Worm (Caenorhabditis elegans) whole organism, young adult: ENCODE results near the gene cng-3.

Experiments
- B0019.2 ChIP-seq: fragments of 200-800 bp; sonication (Bioruptor generic); conservative IDR thresholded peaks from 2 replicates; pipeline ENCODE4 v1.3.6; 2022; ENCODE audit warnings: missing genetic modification reagents, missing genetic modification characterization, missing compliant biosample characterization
- B0035.1 ChIP-seq: sonication (generic microtip); optimal IDR thresholded peaks from 2 replicates; lab custom pipeline; 2016; ENCODE audit warnings: missing genetic modification characterization, mild to moderate bottlenecking, missing compliant biosample characterization, missing genotype, missing genetic modification reagents
- F33H1.4 ChIP-seq: fragments of 200-800 bp; sonication (Bioruptor generic); IDR thresholded peaks from 2 replicates; pipeline ENCODE4 v1.3.6; 2022; ENCODE audit warnings: missing genetic modification reagents, missing genetic modification characterization, missing compliant biosample characterization
- F52B5.7 ChIP-seq: sonication (generic microtip); optimal IDR thresholded peaks from 2 replicates; lab custom pipeline; 2016; ENCODE audit warnings: mild to moderate bottlenecking, missing genetic modification characterization, missing compliant biosample characterization
- F57A8.1 ChIP-seq: fragments of 200-800 bp; sonication (Bioruptor generic); optimal IDR thresholded peaks from 2 replicates; lab custom pipeline; 2018; ENCODE audit warnings: mild to moderate bottlenecking, missing genetic modification characterization, moderate library complexity, missing compliant biosample characterization
- F57C9.4 ChIP-seq: sonication (generic microtip); optimal IDR thresholded peaks from 2 replicates; lab custom pipeline; 2017; ENCODE audit warnings: mild to moderate bottlenecking, missing genetic modification characterization, missing compliant biosample characterization
- T26A5.8 ChIP-seq: sonication (generic microtip); optimal IDR thresholded peaks from 2 replicates; lab custom pipeline; 2016; ENCODE audit warnings: missing genetic modification characterization, missing compliant biosample characterization
- Y56A3A.18 ChIP-seq: fragments of 200-800 bp; sonication (Bioruptor generic); IDR thresholded peaks from 2 replicates; pipeline ENCODE4 v1.3.6; 2022; ENCODE audit warnings: missing genetic modification reagents, missing genetic modification characterization, missing compliant biosample characterization
- ZK185.1 ChIP-seq: sonication (generic microtip); optimal IDR thresholded peaks from 2 replicates; lab custom pipeline; 2016; ENCODE audit warnings: mild to moderate bottlenecking, missing genetic modification characterization, missing compliant biosample characterization; ENCODE audit not compliant: poor library complexity, severe bottlenecking
- aptf-2 ChIP-seq: fragments of 200-800 bp; sonication (Bioruptor generic); conservative IDR thresholded peaks from 2 replicates; pipeline ENCODE4 v1.3.6; 2022; ENCODE audit warnings: missing genetic modification reagents, missing genetic modification characterization, missing compliant biosample characterization
- attf-3 ChIP-seq: fragments of 200-800 bp; sonication (Bioruptor generic); conservative IDR thresholded peaks from 2 replicates; pipeline ENCODE4 v1.3.6; 2022; ENCODE audit warnings: missing genetic modification reagents, missing genetic modification characterization, missing compliant biosample characterization
- attf-6 ChIP-seq: fragments of 200-800 bp; sonication (Bioruptor generic); IDR thresholded peaks from 2 replicates; pipeline ENCODE4 v1.3.6; 2022; ENCODE audit warnings: missing genetic modification reagents, missing genetic modification characterization, missing compliant biosample characterization
- bed-1 ChIP-seq: fragments of 200-800 bp; sonication (Bioruptor generic); IDR thresholded peaks from 2 replicates; pipeline ENCODE4 v1.3.6; 2022; ENCODE audit warnings: missing genetic modification reagents, missing genetic modification characterization, missing compliant biosample characterization
- cebp-1 ChIP-seq, 2 experiments: fragments of 200-800 bp in 1 of 2; sonication (Bioruptor generic) in 1 of 2; sonication (generic microtip) in 1 of 2; IDR thresholded peaks in 1 of 2; optimal IDR thresholded peaks in 1 of 2; 2 replicates each; pipeline versions ENCODE4 v1.3.6 to Lab custom; 2017 to 2022; ENCODE audit warnings: missing compliant biosample characterization in 2 of 2, missing genetic modification characterization in 2 of 2, mild to moderate bottlenecking in 1 of 2, missing genetic modification reagents in 1 of 2, moderate library complexity in 1 of 2
- ceh-100 ChIP-seq: fragments of 200-800 bp; sonication (Bioruptor generic); IDR thresholded peaks from 2 replicates; pipeline ENCODE4 v1.3.6; 2022; ENCODE audit warnings: missing genetic modification reagents, missing genetic modification characterization, missing compliant biosample characterization
- ceh-27 ChIP-seq: fragments of 200-800 bp; sonication (Bioruptor generic); optimal IDR thresholded peaks from 2 replicates; lab custom pipeline; 2018; ENCODE audit warnings: mild to moderate bottlenecking, missing genetic modification characterization, moderate library complexity, missing compliant biosample characterization
- ceh-40 ChIP-seq: fragments of 200-800 bp; sonication (Bioruptor generic); IDR thresholded peaks from 2 replicates; pipeline ENCODE4 v1.3.6; 2022; ENCODE audit warnings: missing genetic modification characterization, missing compliant biosample characterization
- dpff-1 ChIP-seq: sonication (generic microtip); optimal IDR thresholded peaks from 2 replicates; lab custom pipeline; 2017; ENCODE audit warnings: mild to moderate bottlenecking, missing genetic modification characterization, missing compliant biosample characterization
- ekl-4 ChIP-seq: fragments of 200-800 bp; sonication (Bioruptor generic); IDR thresholded peaks from 2 replicates; pipeline ENCODE4 v1.3.6; 2022; ENCODE audit warnings: missing genetic modification reagents, missing genetic modification characterization, missing compliant biosample characterization
- ets-4 ChIP-seq: fragments of 200-800 bp; sonication (Bioruptor generic); optimal IDR thresholded peaks from 2 replicates; lab custom pipeline; 2018; ENCODE audit warnings: mild to moderate bottlenecking, missing genetic modification characterization, missing compliant biosample characterization
- gei-17 ChIP-seq: fragments of 200-800 bp; sonication (Bioruptor generic); optimal IDR thresholded peaks from 2 replicates; lab custom pipeline; 2018; ENCODE audit warnings: mild to moderate bottlenecking, missing genetic modification characterization, missing compliant biosample characterization
- lin-54 ChIP-seq: fragments of 200-800 bp; sonication (Bioruptor generic); optimal IDR thresholded peaks from 2 replicates; lab custom pipeline; 2018; ENCODE audit warnings: mild to moderate bottlenecking, missing genetic modification characterization, missing compliant biosample characterization
- lir-1 ChIP-seq: fragments of 200-800 bp; sonication (Bioruptor generic); conservative IDR thresholded peaks from 2 replicates; pipeline ENCODE4 v1.3.6; 2022; ENCODE audit warnings: missing genetic modification reagents, missing genetic modification characterization, missing compliant biosample characterization
- lsl-1 ChIP-seq: fragments of 200-800 bp; sonication (Bioruptor generic); optimal IDR thresholded peaks from 2 replicates; lab custom pipeline; 2018; ENCODE audit warnings: mild to moderate bottlenecking, missing genetic modification characterization, moderate library complexity, missing compliant biosample characterization
- mcd-1 ChIP-seq: fragments of 200-800 bp; sonication (Bioruptor generic); IDR thresholded peaks from 2 replicates; pipeline ENCODE4 v1.3.6; 2022; ENCODE audit warnings: missing genetic modification reagents, missing genetic modification characterization, missing compliant biosample characterization
- nfya-1 ChIP-seq: sonication (generic microtip); optimal IDR thresholded peaks from 2 replicates; lab custom pipeline; 2017; ENCODE audit warnings: antibody characterized with exemption, missing compliant biosample characterization, missing genetic modification characterization, borderline replicate concordance; ENCODE audit not compliant: insufficient read depth
- nfyb-1 ChIP-seq: fragments of 200-800 bp; sonication (Bioruptor generic); IDR thresholded peaks from 2 replicates; pipeline ENCODE4 v1.3.6; 2022; ENCODE audit warnings: missing genetic modification reagents, missing genetic modification characterization, missing compliant biosample characterization
- nhr-80 ChIP-seq: sonication (generic microtip); optimal IDR thresholded peaks from 2 replicates; lab custom pipeline; 2016; ENCODE audit warnings: missing genetic modification characterization, missing compliant biosample characterization
- rec-8 ChIP-seq, 2 experiments: sonication (generic microtip); optimal IDR thresholded peaks; 2 replicates each; lab custom pipeline; 2016; ENCODE audit warnings: mild to moderate bottlenecking in 2 of 2, missing genetic modification characterization in 2 of 2, missing genetic modification reagents in 2 of 2, missing genotype in 2 of 2, missing biosample characterization in 1 of 2, missing compliant biosample characterization in 1 of 2, moderate library complexity in 1 of 2
- repo-1 ChIP-seq: sonication (generic microtip); optimal IDR thresholded peaks from 2 replicates; lab custom pipeline; 2017; ENCODE audit warnings: mild to moderate bottlenecking, missing genetic modification characterization, missing compliant biosample characterization
- sdz-38 ChIP-seq: sonication (generic microtip); optimal IDR thresholded peaks from 2 replicates; lab custom pipeline; 2016; ENCODE audit warnings: missing genotype, missing genetic modification characterization, missing compliant biosample characterization
- snpc-4 ChIP-seq, 5 experiments: fragments of 150-350 bp in 1 of 5; sonication (generic microtip) in 4 of 5; optimal IDR thresholded peaks; 2 replicates each; lab custom pipeline; 2014 to 2018; ENCODE audit warnings: missing genetic modification characterization in 5 of 5, missing biosample characterization in 3 of 5, antibody characterized with exemption in 2 of 5, mild to moderate bottlenecking in 2 of 5, missing compliant biosample characterization in 2 of 5, missing genotype in 2 of 5, moderate library complexity in 2 of 5, missing genetic modification reagents in 1 of 5
- tbp1 ChIP-seq: fragments of 200-800 bp; sonication (Bioruptor generic); optimal IDR thresholded peaks from 2 replicates; lab custom pipeline; 2018; ENCODE audit warnings: mild to moderate bottlenecking, missing genetic modification characterization, missing compliant biosample characterization
- tlf-1 ChIP-seq: fragments of 200-800 bp; sonication (Bioruptor generic); optimal IDR thresholded peaks from 2 replicates; lab custom pipeline; 2018; ENCODE audit warnings: mild to moderate bottlenecking, missing genetic modification characterization, missing compliant biosample characterization
- unc-62 ChIP-seq: fragments of 150-350 bp; optimal IDR thresholded peaks from 2 replicates; lab custom pipeline; 2014; ENCODE audit warnings: missing biosample characterization, missing genetic modification reagents, missing genetic modification characterization
- zfh-2 ChIP-seq: fragments of 200-800 bp; sonication (Bioruptor generic); conservative IDR thresholded peaks from 2 replicates; pipeline ENCODE4 v1.3.6; 2022; ENCODE audit warnings: missing genetic modification reagents, missing genetic modification characterization, missing compliant biosample characterization
- zim-3 ChIP-seq: sonication (generic microtip); optimal IDR thresholded peaks from 2 replicates; lab custom pipeline; 2017; ENCODE audit warnings: mild to moderate bottlenecking, missing genetic modification characterization, moderate library complexity, missing compliant biosample characterization

cng-3 gene

ce11 chrIV:9510439-9510838 is 29.6 kb upstream of the cng-3 start, which contains the start of gene C33A12.4 (continued):
- no peak for TF ChIP-seq zim-3 (tag; lab: Kevin White, UChicago)
- no peak for TF ChIP-seq lir-1

ce11 chrIV:9508612-9509011 is 27.8 kb upstream of the cng-3 start, which contains the start of gene ethe-1:
ethe-1 (minus strand) TSS chrIV:9508761.
- TF ChIP-seq cebp-1 (GFP tag; IDR thresholded peaks at IDR 0.05; lab: Robert Waterston, UW) = no peak
- TF ChIP-seq cebp-1 (tag; optimal IDR thresholded peaks at IDR 0.05; lab: Kevin White, UChicago) = no peak
- TF ChIP-seq nhr-80 = peak; percentile 18
- no peak for TF ChIP-seq ekl-4 (GFP tag; lab: Robert Waterston, UW)
- TF ChIP-seq repo-1 (tag; lab: Kevin White, UChicago) = no peak
- TF ChIP-seq ets-4 (GFP tag; lab: Kevin White, UChicago) = no peak
- no peak for TF ChIP-seq snpc-4 (GFP tag; optimal IDR thresholded peaks at IDR 0.05; lab: Kevin White, UChicago)
- peak; percentile 9 to 47 (median 38) for TF ChIP-seq snpc-4 (tag; optimal IDR thresholded peaks at IDR 0.05; lab: Kevin White, UChicago)
- TF ChIP-seq, all 124 proteins: peak for 2

ce11 chrIV:9506251-9506650 is 25.4 kb upstream of the cng-3 start, which contains the start of gene ttr-9:
ttr-9 (minus strand) TSS chrIV:9506351.
- no peak for TF ChIP-seq ceh-27 (GFP tag; lab: Kevin White, UChicago)
- TF ChIP-seq attf-6 = no peak
- TF ChIP-seq B0035.1 = no peak
- no peak for TF ChIP-seq B0019.2 (GFP tag; lab: Robert Waterston, UW)
- TF ChIP-seq tbp1 = no peak
- no peak for TF ChIP-seq nfya-1 (tag; lab: Kevin White, UChicago)

ce11 chrIV:9500100-9500499 is 19.3 kb upstream of the cng-3 start, which contains the start of gene ugt-21:
ugt-21 (plus strand) TSS chrIV:9500311.
- TF ChIP-seq mcd-1 (GFP tag; lab: Robert Waterston, UW) (no peak), F52B5.7 (tag; lab: Kevin White, UChicago) (no peak), F33H1.4 (no peak), ZK185.1 (tag; lab: Kevin White, UChicago) (no peak), lin-54 (GFP tag; lab: Kevin White, UChicago) (no peak), F57C9.4 (tag; lab: Kevin White, UChicago) (no peak), rec-8 (tag; optimal IDR thresholded peaks at IDR 0.05; lab: Kevin White, UChicago) (no peak), unc-62 (GFP tag; lab: Kevin White, UChicago) (no peak), bed-1 (no peak), ceh-100 (GFP tag; lab: Robert Waterston, UW) (no peak), B0035.1 (no peak), aptf-2 (no peak), dpff-1 (tag; lab: Kevin White, UChicago) (no peak), attf-3 (GFP tag; lab: Robert Waterston, UW) (no peak), gei-17 (GFP tag; lab: Kevin White, UChicago) (no peak), sdz-38 (tag; lab: Kevin White, UChicago) (no peak)
- TF ChIP-seq, all 124 proteins: peak for 0

- no peak for TF ChIP-seq rec-8 (tag; optimal IDR thresholded peaks at IDR 0.05; lab: Kevin White, UChicago)
- no peak for TF ChIP-seq repo-1 (tag; lab: Kevin White, UChicago)
- no peak for TF ChIP-seq lsl-1 (GFP tag; lab: Kevin White, UChicago)
- no peak for TF ChIP-seq tlf-1 (GFP tag; lab: Kevin White, UChicago)
- TF ChIP-seq T26A5.8 (tag; lab: Kevin White, UChicago) = no peak
- TF ChIP-seq zfh-2 = no peak
- no peak for TF ChIP-seq Y56A3A.18 (GFP tag; lab: Robert Waterston, UW)
- TF ChIP-seq F57A8.1 (GFP tag; lab: Kevin White, UChicago) = no peak
- TF ChIP-seq nfyb-1 (GFP tag; lab: Robert Waterston, UW) = no peak
- no peak for TF ChIP-seq F57C9.4 (tag; lab: Kevin White, UChicago)
- TF ChIP-seq attf-6 = no peak
- TF ChIP-seq nfya-1 (tag; lab: Kevin White, UChicago) = no peak
- TF ChIP-seq ceh-100 (GFP tag; lab: Robert Waterston, UW) = no peak
- no peak for TF ChIP-seq attf-3 (GFP tag; lab: Robert Waterston, UW)
- no peak for TF ChIP-seq ceh-40 (GFP tag; lab: Robert Waterston, UW)
Observed at ce11 chrIV:9499636-9500035, 18.8 kb upstream of the cng-3 start.
